Fruit fly (Drosophila melanogaster) whole organism, prepupa: ENCODE data around the gene CG6066.

Experiments
- CG1621 ChIP-seq: fragments of 200-800 bp; sonication (Bioruptor generic); optimal IDR thresholded peaks from 3 replicates; lab custom pipeline; 2018; ENCODE audit warnings: missing biosample characterization, mild to moderate bottlenecking, missing genetic modification characterization
- CG6808 ChIP-seq: fragments of 200-800 bp; sonication (Bioruptor generic); optimal IDR thresholded peaks from 3 replicates; lab custom pipeline; 2017; ENCODE audit warnings: missing biosample characterization, missing genetic modification characterization, mild to moderate bottlenecking, moderate library complexity, missing genetic modification reagents
- Ets96B ChIP-seq: fragments of 200-800 bp; optimal IDR thresholded peaks from 2 replicates; lab custom pipeline; 2019; ENCODE audit warnings: missing biosample characterization, mild to moderate bottlenecking, missing genetic modification characterization, moderate library complexity
- Gug ChIP-seq: fragments of 200-800 bp; sonication (Bioruptor generic); IDR thresholded peaks from 2 replicates; pipeline ENCODE4 v1.3.6; 2022; ENCODE audit warnings: missing biosample characterization, missing genetic modification characterization
- OdsH ChIP-seq: fragments of 200-800 bp; sonication (Bioruptor generic); optimal IDR thresholded peaks from 3 replicates; lab custom pipeline; 2016; ENCODE audit warnings: missing biosample characterization, missing genetic modification characterization
- Sox14 ChIP-seq: fragments of 200-800 bp; sonication (Bioruptor generic); optimal IDR thresholded peaks from 3 replicates; lab custom pipeline; 2016; ENCODE audit warnings: missing biosample characterization, missing genetic modification characterization
- achi ChIP-seq: fragments of 200-800 bp; sonication (Bioruptor generic); optimal IDR thresholded peaks from 3 replicates; lab custom pipeline; 2016; ENCODE audit warnings: missing biosample characterization, missing genetic modification characterization
- eg ChIP-seq: fragments of 200-800 bp; sonication (Bioruptor generic); IDR thresholded peaks from 3 replicates; pipeline ENCODE4 v1.3.6; 2022; ENCODE audit warnings: missing biosample characterization, missing genetic modification characterization
- svp ChIP-seq: fragments of 200-800 bp; sonication (Bioruptor generic); peaks from one replicate; lab custom pipeline; 2016; ENCODE audit warnings: missing biosample characterization, missing genetic modification characterization

DNA sequence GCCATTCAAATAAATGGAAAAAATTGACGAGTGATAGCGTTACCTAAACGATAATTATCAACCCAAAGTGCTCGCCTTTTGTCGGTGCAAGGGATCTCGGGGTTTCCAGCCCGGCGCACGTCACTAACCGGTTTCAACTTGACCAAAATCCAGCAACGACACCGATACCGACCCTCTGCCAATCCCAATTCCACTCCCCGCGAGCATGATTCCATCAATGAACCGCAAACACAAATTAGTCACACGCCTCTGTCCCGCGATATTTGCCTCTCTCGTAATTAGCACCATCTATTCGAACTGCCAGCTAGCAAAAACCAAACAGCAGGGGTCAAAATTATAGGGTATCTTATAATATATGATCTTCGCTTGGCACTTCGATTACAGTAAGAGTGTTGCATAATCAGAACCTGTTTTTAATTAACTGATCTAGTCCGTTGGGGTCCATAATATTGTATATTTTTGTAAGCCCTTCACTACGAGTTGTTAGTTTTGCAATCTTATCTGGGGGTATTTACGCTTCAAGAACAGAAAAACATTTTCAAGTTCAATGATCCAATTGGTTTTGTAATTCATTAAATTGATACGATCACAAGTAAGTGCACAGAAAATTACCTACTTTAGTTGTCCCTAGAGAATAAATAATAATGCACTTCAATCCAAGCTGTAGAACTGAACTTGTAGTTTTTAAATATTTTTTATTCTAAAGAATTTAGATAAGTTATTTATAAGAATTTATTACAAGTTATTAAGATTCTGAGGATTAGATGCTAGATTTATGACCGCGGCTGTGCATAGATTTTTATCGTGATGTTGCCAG is 36.8 kb upstream of the CG6066 start:
- TF ChIP-seq Gug (GFP tag; lab: Robert Waterston, UW) (no peak), svp (GFP tag; lab: Kevin White, UChicago) (peak; percentile 65), CG6808 (GFP tag; lab: Kevin White, UChicago) (no peak), Sox14 (GFP tag; lab: Kevin White, UChicago) (peak; percentile 27), Ets96B (tag; lab: Kevin White, UChicago) (peak; percentile 10), CG1621 (tag; lab: Kevin White, UChicago) (no peak), OdsH (GFP tag; lab: Kevin White, UChicago) (peak; percentile 29), achi (GFP tag; lab: Kevin White, UChicago) (peak; percentile 38), eg (GFP tag; lab: Robert Waterston, UW) (no peak)
